Fruit fly (Drosophila melanogaster): ENCODE measurements around the gene CG45690.

Gene CG45690

DNA sequence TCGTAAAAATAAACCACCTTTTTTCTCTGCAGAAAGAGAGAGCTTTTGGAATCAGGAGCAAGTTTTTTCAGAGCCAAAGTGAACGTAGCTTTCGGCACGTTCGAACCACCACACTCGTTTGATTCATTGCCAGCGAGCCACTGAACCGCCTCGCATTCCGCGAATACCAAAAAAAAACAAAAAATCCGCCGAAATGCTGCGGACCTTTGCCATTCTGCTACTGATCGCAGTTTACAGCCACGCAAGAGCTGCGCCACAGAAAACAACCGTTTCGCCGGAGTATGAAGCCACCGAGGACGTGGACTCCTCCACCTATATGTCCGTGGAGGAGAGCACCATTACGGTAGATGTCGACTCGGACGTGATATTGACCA lies 19.6 kb downstream of the CG45690 start:
- TF ChIP-seq ken (GFP tag; IDR thresholded peaks at IDR 0.05): 0 out of 3 replicates have a peak, but pooled peaks have one; percentile 33
- no peak for TF ChIP-seq CG11560 (tag; IDR thresholded peaks at IDR 0.05)
- no peak for TF ChIP-seq CG7786 (GFP tag; optimal IDR thresholded peaks at IDR 0.05)
- no peak for TF ChIP-seq mirr (GFP tag; optimal IDR thresholded peaks at IDR 0.05)
- TF ChIP-seq HLHmδ (GFP tag; optimal IDR thresholded peaks at IDR 0.05): no peak
- no peak for TF ChIP-seq nerfin-2 (GFP tag; IDR thresholded peaks at IDR 0.05; ENCODE audit: partially characterized antibody)
- TF ChIP-seq croc (GFP tag; conservative IDR thresholded peaks at IDR 0.05): no peak
- no peak for TF ChIP-seq CG11085 (GFP tag; IDR thresholded peaks at IDR 0.05)
- TF ChIP-seq stc (GFP tag; IDR thresholded peaks at IDR 0.05): no peak
- no peak for TF ChIP-seq fd102C (GFP tag; optimal IDR thresholded peaks at IDR 0.05)
- no peak for TF ChIP-seq twi (tag; optimal IDR thresholded peaks at IDR 0.05)
- TF ChIP-seq CG30431 (GFP tag; optimal IDR thresholded peaks at IDR 0.05): no peak
- TF ChIP-seq CG3163 (GFP tag; optimal IDR thresholded peaks at IDR 0.05): no peak
- no peak for TF ChIP-seq Poxn (GFP tag; IDR thresholded peaks at IDR 0.05)
- TF ChIP-seq CG4424 (GFP tag; optimal IDR thresholded peaks at IDR 0.05): no peak
- no peak for TF ChIP-seq Pdp1 (GFP tag; optimal IDR thresholded peaks at IDR 0.05)
- peak in 1 of 2 experiments; percentile 7 for TF ChIP-seq Trl (optimal IDR thresholded peaks at IDR 0.05)
- no peak for TF ChIP-seq Trl (GFP tag; optimal IDR thresholded peaks at IDR 0.05)
- peak; percentile 28 for TF ChIP-seq sens (GFP tag)
- TF ChIP-seq NC2β (GFP tag; optimal IDR thresholded peaks at IDR 0.05): no peak
- 0 out of 3 replicates have a peak, but pooled peaks have one; percentile 0 for TF ChIP-seq Aef1 (GFP tag; IDR thresholded peaks at IDR 0.05)
- no peak for TF ChIP-seq CG43689 (GFP tag; IDR thresholded peaks at IDR 0.05)
- no peak for TF ChIP-seq Meics (GFP tag; optimal IDR thresholded peaks at IDR 0.05)
- no peak for TF ChIP-seq Mrtf (GFP tag; IDR thresholded peaks at IDR 0.05)
- TF ChIP-seq CG11696 (GFP tag; IDR thresholded peaks at IDR 0.05): no peak
- no peak for TF ChIP-seq BtbVII (GFP tag; optimal IDR thresholded peaks at IDR 0.05)
- no peak for TF ChIP-seq pan (optimal IDR thresholded peaks at IDR 0.05)
- TF ChIP-seq pan (GFP tag; optimal IDR thresholded peaks at IDR 0.05 in 1 of 2, IDR thresholded peaks at IDR 0.05 in 1 of 2): no peak
- no peak for TF ChIP-seq seq (GFP tag; IDR thresholded peaks at IDR 0.05)
- no peak for TF ChIP-seq CG32772 (GFP tag; IDR thresholded peaks at IDR 0.05)
- TF ChIP-seq CG11398 (GFP tag; optimal IDR thresholded peaks at IDR 0.05): no peak
- no peak for TF ChIP-seq yki (optimal IDR thresholded peaks at IDR 0.05)
- no peak for TF ChIP-seq Fer1 (GFP tag; optimal IDR thresholded peaks at IDR 0.05)
- no peak; the same call in 1 of the 2 replicates for TF ChIP-seq E2f2 (GFP tag; IDR thresholded peaks at IDR 0.05)
- TF ChIP-seq CG5180 (GFP tag; optimal IDR thresholded peaks at IDR 0.05): peak; percentile 47
- TF ChIP-seq CG3995 (GFP tag; optimal IDR thresholded peaks at IDR 0.05): no peak
- TF ChIP-seq sd (tag; optimal IDR thresholded peaks at IDR 0.05): peak; percentile 92
- TF ChIP-seq Jarid2 (GFP tag; optimal IDR thresholded peaks at IDR 0.05): no peak
- TF ChIP-seq dmrt11E (tag; optimal IDR thresholded peaks at IDR 0.05): no peak
- no peak for TF ChIP-seq CG14014 (GFP tag; IDR thresholded peaks at IDR 0.05)
- TF ChIP-seq HLH4C (GFP tag; IDR thresholded peaks at IDR 0.05; ENCODE audit: partially characterized antibody): no peak
- no peak for TF ChIP-seq CG34224 (GFP tag; IDR thresholded peaks at IDR 0.05; ENCODE audit: partially characterized antibody)
- TF ChIP-seq bowl (GFP tag; IDR thresholded peaks at IDR 0.05): no peak

- TF ChIP-seq D19A (tag; optimal IDR thresholded peaks at IDR 0.05) (peak; percentile 16), crc (GFP tag; optimal IDR thresholded peaks at IDR 0.05) (no peak), Meics (GFP tag; optimal IDR thresholded peaks at IDR 0.05) (peak; percentile 5), Atf3 (GFP tag; optimal IDR thresholded peaks at IDR 0.05) (no peak), al (GFP tag; IDR thresholded peaks at IDR 0.05) (0 out of 2 replicates have a peak, but pooled peaks have one; percentile 15), ems (GFP tag; optimal IDR thresholded peaks at IDR 0.05) (no peak), CG12155 (GFP tag; optimal IDR thresholded peaks at IDR 0.05) (no peak), CG32532 (GFP tag; IDR thresholded peaks at IDR 0.05) (peak; percentile 28; the same call in 1 of the 2 replicates), aop (GFP tag; IDR thresholded peaks at IDR 0.05) (no peak), CG4282 (GFP tag; optimal IDR thresholded peaks at IDR 0.05) (no peak), Lhr (GFP tag; optimal IDR thresholded peaks at IDR 0.05) (no peak), Vsx1 (GFP tag; optimal IDR thresholded peaks at IDR 0.05) (no peak), sim (GFP tag; IDR thresholded peaks at IDR 0.05) (no peak), CG42726 (GFP tag; IDR thresholded peaks at IDR 0.05; ENCODE audit: partially characterized antibody) (no peak)
These were observed 21.5 kb downstream of the CG45690 start for dm6 chr2L:10679568-10679967.

Data from whole organism, embryonic.